Worm (Caenorhabditis elegans) whole organism, early embryonic: Measurements from ENCODE around the gene ctl-2.

Experiments used
- B0310.2 ChIP-seq: sonication (generic microtip); optimal IDR thresholded peaks from 2 replicates; lab custom pipeline; 2016; ENCODE audit warnings: mild to moderate bottlenecking, missing genetic modification characterization, missing compliant biosample characterization
- F13C5.2 ChIP-seq: sonication (generic microtip); optimal IDR thresholded peaks from 2 replicates; lab custom pipeline; 2017; ENCODE audit warnings: mild to moderate bottlenecking, missing genetic modification characterization, inconsistent platforms, missing compliant biosample characterization
- aly-1 ChIP-seq: sonication (generic microtip); optimal IDR thresholded peaks from 2 replicates; lab custom pipeline; 2016; ENCODE audit warnings: missing genetic modification characterization, missing compliant biosample characterization
- ama-1 ChIP-seq: fragments of 150-350 bp; optimal IDR thresholded peaks from 2 replicates; lab custom pipeline; 2014
- ceh-13 ChIP-seq: fragments of 200-800 bp; sonication (Bioruptor generic); optimal IDR thresholded peaks from 2 replicates; lab custom pipeline; 2018; ENCODE audit warnings: mild to moderate bottlenecking, missing genetic modification characterization, missing compliant biosample characterization
- ceh-36 ChIP-seq: sonication (generic microtip); optimal IDR thresholded peaks from 2 replicates; lab custom pipeline; 2016; ENCODE audit warnings: missing genetic modification characterization, inconsistent platforms, missing compliant biosample characterization
- ets-7 ChIP-seq: sonication (generic microtip); optimal IDR thresholded peaks from 2 replicates; lab custom pipeline; 2016; ENCODE audit warnings: missing genotype, missing genetic modification characterization, missing compliant biosample characterization
- flt-1 ChIP-seq: fragments of 200-800 bp; sonication (Bioruptor generic); IDR thresholded peaks from 2 replicates; pipeline ENCODE4 v1.3.6; 2022; ENCODE audit warnings: missing genetic modification characterization, missing compliant biosample characterization
- hmbx-1 ChIP-seq: sonication (generic microtip); optimal IDR thresholded peaks from 2 replicates; lab custom pipeline; 2016; ENCODE audit warnings: mild to moderate bottlenecking, missing genetic modification characterization, missing compliant biosample characterization
- hmg-4 ChIP-seq: fragments of 200-800 bp; sonication (Bioruptor generic); optimal IDR thresholded peaks from 2 replicates; lab custom pipeline; 2018; ENCODE audit warnings: mild to moderate bottlenecking, missing genetic modification characterization, missing compliant biosample characterization
- hnd-1 ChIP-seq: sonication (generic microtip); optimal IDR thresholded peaks from 2 replicates; lab custom pipeline; 2016; ENCODE audit warnings: missing genetic modification characterization, missing compliant biosample characterization
- pes-1 ChIP-seq: fragments of 200-800 bp; sonication (Bioruptor generic); IDR thresholded peaks from 2 replicates; pipeline ENCODE4 v1.3.6; 2022; ENCODE audit warnings: missing genetic modification reagents, missing genetic modification characterization, missing compliant biosample characterization
- scrt-1 ChIP-seq: fragments of 200-800 bp; sonication (Bioruptor generic); IDR thresholded peaks from 2 replicates; pipeline ENCODE4 v1.3.6; 2022; ENCODE audit warnings: missing genetic modification characterization, missing compliant biosample characterization
- sea-1 ChIP-seq: fragments of 200-800 bp; sonication (Bioruptor generic); conservative IDR thresholded peaks from 2 replicates; pipeline ENCODE4 v1.3.6; 2022; ENCODE audit warnings: missing genetic modification characterization, missing compliant biosample characterization
- tbx-11 ChIP-seq: fragments of 200-800 bp; sonication (Bioruptor generic); IDR thresholded peaks from 2 replicates; pipeline ENCODE4 v1.3.6; 2022; ENCODE audit warnings: missing genetic modification characterization, missing compliant biosample characterization
- tbx-37 ChIP-seq: fragments of 200-800 bp; sonication (Bioruptor generic); conservative IDR thresholded peaks from 2 replicates; pipeline ENCODE4 v1.3.6; 2022; ENCODE audit warnings: missing genetic modification reagents, missing genetic modification characterization, missing compliant biosample characterization
- tra-4 ChIP-seq: sonication (generic microtip); optimal IDR thresholded peaks from 2 replicates; lab custom pipeline; 2017; ENCODE audit warnings: missing genetic modification characterization, missing compliant biosample characterization

Gene ctl-2

ce11 chrII:14250147-14250965 lies 51.5 kb downstream of the ctl-2 start, which contains the start of gene hmg-1.1:
Gene hmg-1.1 (plus strand): TSS chrII:14250695.
- peak; percentile 48; the same call in 1 of the 2 replicates for TF ChIP-seq tbx-11 (GFP tag; lab: Robert Waterston, UW)
- TF ChIP-seq F13C5.2, result peak; percentile 82
- no peak for TF ChIP-seq ets-7 (tag; lab: Kevin White, UChicago)
- peak; percentile 17 for TF ChIP-seq ceh-36 (tag; lab: Kevin White, UChicago)
- TF ChIP-seq hnd-1 (tag; lab: Kevin White, UChicago), result no peak
- no peak for TF ChIP-seq hmbx-1 (tag; lab: Kevin White, UChicago)
- peak; percentile 19; the same call in 1 of the 2 replicates for TF ChIP-seq flt-1
- TF ChIP-seq ceh-13 (GFP tag; lab: Kevin White, UChicago), result peak; percentile 33
- no peak; the same call in 1 of the 2 replicates for TF ChIP-seq tbx-37
- peak; percentile 97 for TF ChIP-seq hmg-4 (GFP tag; lab: Kevin White, UChicago)
- peak; percentile 21 for TF ChIP-seq aly-1 (tag; lab: Kevin White, UChicago)
- TF ChIP-seq sea-1 (GFP tag; lab: Robert Waterston, UW), result peak; percentile 78
- no peak for TF ChIP-seq tra-4
- peak; percentile 55; the same call in 1 of the 2 replicates for TF ChIP-seq pes-1 (GFP tag; lab: Robert Waterston, UW)
- peak; percentile 86 for TF ChIP-seq ama-1
- TF ChIP-seq B0310.2 (tag; lab: Kevin White, UChicago), result no peak
- TF ChIP-seq scrt-1 (GFP tag; lab: Robert Waterston, UW), result no peak
